Fruit fly (Drosophila melanogaster) whole organism, embryonic: ENCODE data around the gene Eig71Ek.
A peak's percentile ranks its signal among the peaks of the same experiment; 100 is the strongest.

Source experiments
- Atf6 ChIP-seq: fragments of 200-800 bp; sonication (Bioruptor generic); IDR thresholded peaks from 2 replicates; pipeline ENCODE4 v1.3.6; 2022; ENCODE audit warnings: missing biosample characterization, missing genetic modification characterization
- Awh ChIP-seq: fragments of 200-800 bp; sonication (Bioruptor generic); IDR thresholded peaks from 2 replicates; pipeline ENCODE4, ENCODE4 v1.3.6; 2022; ENCODE audit warnings: missing biosample characterization, missing genetic modification characterization
- BEAF-32 ChIP-seq: fragments of 200-800 bp; sonication (Bioruptor generic); optimal IDR thresholded peaks from 3 replicates; lab custom pipeline; 2017; ENCODE audit warnings: missing biosample characterization, missing genetic modification characterization, mild to moderate bottlenecking, moderate library complexity, missing genetic modification reagents
- CG10321 ChIP-seq: fragments of 200-800 bp; sonication (Bioruptor generic); IDR thresholded peaks from 2 replicates; pipeline ENCODE4 v1.3.6; 2022; ENCODE audit warnings: missing biosample characterization, missing genetic modification characterization
- CG10565 ChIP-seq: fragments of 200-800 bp; sonication (Bioruptor generic); optimal IDR thresholded peaks from 3 replicates; lab custom pipeline; 2016; ENCODE audit warnings: missing biosample characterization, mild to moderate bottlenecking, missing genetic modification characterization
- CG11456 ChIP-seq: fragments of 200-800 bp; sonication (Bioruptor generic); IDR thresholded peaks from 3 replicates; pipeline ENCODE4 v1.3.6; 2022; ENCODE audit warnings: missing biosample characterization, missing genetic modification characterization
- CG11560 ChIP-seq: fragments of 200-800 bp; sonication (Bioruptor generic); IDR thresholded peaks from 3 replicates; pipeline ENCODE4 v1.3.6; 2022; ENCODE audit warnings: missing biosample characterization, missing genetic modification characterization
- CG12155 ChIP-seq: fragments of 200-800 bp; sonication (Bioruptor generic); optimal IDR thresholded peaks from 3 replicates; lab custom pipeline; 2016; ENCODE audit warnings: missing biosample characterization, missing genetic modification characterization
- CG1233 ChIP-seq: fragments of 200-800 bp; sonication (Bioruptor generic); optimal IDR thresholded peaks from 4 replicates; lab custom pipeline; 2018; ENCODE audit warnings: missing biosample characterization, mild to moderate bottlenecking, missing genetic modification characterization
- CG15601 ChIP-seq: fragments of 200-800 bp; sonication (Bioruptor generic); optimal IDR thresholded peaks from 3 replicates; lab custom pipeline; 2019; ENCODE audit warnings: missing biosample characterization, mild to moderate bottlenecking, missing genetic modification characterization, moderate library complexity
- CG1603 ChIP-seq: fragments of 200-800 bp; sonication (Bioruptor generic); optimal IDR thresholded peaks from 2 replicates; lab custom pipeline; 2019; ENCODE audit warnings: missing biosample characterization, mild to moderate bottlenecking, missing genetic modification characterization, moderate library complexity
- CG18764 ChIP-seq: fragments of 200-800 bp; sonication (Bioruptor generic); optimal IDR thresholded peaks from 3 replicates; lab custom pipeline; 2016; ENCODE audit warnings: missing biosample characterization, missing genetic modification characterization
- CG2129 ChIP-seq: fragments of 200-800 bp; sonication (Bioruptor generic); IDR thresholded peaks from 2 replicates; pipeline ENCODE4 v1.3.6; 2022; ENCODE audit warnings: missing biosample characterization, missing genetic modification characterization; ENCODE audit not compliant: partially characterized antibody
- CG2875 ChIP-seq: fragments of 200-800 bp; sonication (Bioruptor generic); optimal IDR thresholded peaks from 2 replicates; lab custom pipeline; 2017; ENCODE audit warnings: missing biosample characterization, mild to moderate bottlenecking, missing genetic modification characterization, missing genetic modification reagents
- CG32772 ChIP-seq: fragments of 200-800 bp; sonication (Bioruptor generic); IDR thresholded peaks from 2 replicates; pipeline ENCODE4 v1.3.6; 2022; ENCODE audit warnings: missing biosample characterization, missing genetic modification characterization
- CG42726 ChIP-seq: fragments of 200-800 bp; sonication (Bioruptor generic); IDR thresholded peaks from 2 replicates; pipeline ENCODE4 v1.3.6; 2022; ENCODE audit warnings: missing biosample characterization, missing genetic modification characterization; ENCODE audit not compliant: partially characterized antibody
- CG4328 ChIP-seq: fragments of 200-800 bp; sonication (Bioruptor generic); optimal IDR thresholded peaks from 3 replicates; lab custom pipeline; 2017; ENCODE audit warnings: missing biosample characterization, missing genetic modification reagents, missing genetic modification characterization
- CG5953 ChIP-seq: fragments of 200-800 bp; sonication (Bioruptor generic); IDR thresholded peaks from 2 replicates; pipeline ENCODE4 v1.3.6; 2022; ENCODE audit warnings: missing biosample characterization, missing genetic modification characterization
- CG6791 ChIP-seq: fragments of 200-800 bp; sonication (Bioruptor generic); IDR thresholded peaks from 3 replicates; pipeline ENCODE4 v1.3.6; 2022; ENCODE audit warnings: missing biosample characterization, missing genetic modification characterization; ENCODE audit not compliant: partially characterized antibody
- CG9817 ChIP-seq: fragments of 200-800 bp; sonication (Bioruptor generic); optimal IDR thresholded peaks from 2 replicates; lab custom pipeline; 2018; ENCODE audit warnings: missing biosample characterization, mild to moderate bottlenecking, missing genetic modification characterization, moderate library complexity
- Dad ChIP-seq: fragments of 200-800 bp; sonication (Bioruptor generic); optimal IDR thresholded peaks from 3 replicates; lab custom pipeline; 2016; ENCODE audit warnings: missing biosample characterization, missing genetic modification characterization
- Gug ChIP-seq: fragments of 200-800 bp; sonication (Bioruptor generic); IDR thresholded peaks from 4 replicates; pipeline ENCODE4 v1.3.6; 2022; ENCODE audit warnings: missing biosample characterization, missing genetic modification characterization
- MBD-R2 ChIP-seq: fragments of 200-800 bp; sonication (Bioruptor generic); IDR thresholded peaks from 2 replicates; pipeline ENCODE4 v1.3.6; 2022; ENCODE audit warnings: missing biosample characterization, missing genetic modification characterization
- Max ChIP-seq: fragments of 200-800 bp; sonication (Bioruptor generic); optimal IDR thresholded peaks from 2 replicates; lab custom pipeline; 2016; ENCODE audit warnings: missing biosample characterization, mild to moderate bottlenecking, missing genetic modification characterization
- NC2α ChIP-seq: fragments of 200-800 bp; sonication (Bioruptor generic); optimal IDR thresholded peaks from 2 replicates; lab custom pipeline; 2016; ENCODE audit warnings: missing biosample characterization, missing genetic modification characterization
- NC2β ChIP-seq: fragments of 200-800 bp; sonication (Bioruptor generic); optimal IDR thresholded peaks from 2 replicates; lab custom pipeline; 2016; ENCODE audit warnings: missing biosample characterization, missing genetic modification characterization
- Nf-YA ChIP-seq: fragments of 200-800 bp; sonication (Bioruptor generic); IDR thresholded peaks from 2 replicates; pipeline ENCODE4 v1.3.6; 2022; ENCODE audit warnings: missing biosample characterization, missing genetic modification characterization
- Nf-YC ChIP-seq: fragments of 200-800 bp; optimal IDR thresholded peaks from 3 replicates; lab custom pipeline; 2019; ENCODE audit warnings: missing biosample characterization, mild to moderate bottlenecking, missing genetic modification characterization, moderate library complexity
- NfI ChIP-seq: fragments of 200-800 bp; sonication (Bioruptor generic); optimal IDR thresholded peaks from 3 replicates; lab custom pipeline; 2018; ENCODE audit warnings: missing biosample characterization, mild to moderate bottlenecking, missing genetic modification characterization, moderate library complexity
- abd-A ChIP-seq: fragments of 200-800 bp; sonication (Bioruptor generic); optimal IDR thresholded peaks from 3 replicates; lab custom pipeline; 2019; ENCODE audit warnings: missing biosample characterization, mild to moderate bottlenecking, missing genetic modification characterization, moderate library complexity
- bigmax ChIP-seq: fragments of 200-800 bp; sonication (Bioruptor generic); optimal IDR thresholded peaks from 2 replicates; lab custom pipeline; 2018; ENCODE audit warnings: missing biosample characterization, mild to moderate bottlenecking, missing genetic modification characterization
- br ChIP-seq: fragments of >200 bp; optimal IDR thresholded peaks from 2 replicates; lab custom pipeline; 2017
- chinmo ChIP-seq: fragments of 200-800 bp; sonication (Bioruptor generic); IDR thresholded peaks from 4 replicates; pipeline ENCODE4 v1.3.6; 2022; ENCODE audit warnings: missing biosample characterization, missing genetic modification characterization; ENCODE audit not compliant: partially characterized antibody
- disco-r ChIP-seq: fragments of 200-800 bp; sonication (Bioruptor generic); optimal IDR thresholded peaks from 2 replicates; lab custom pipeline; 2016; ENCODE audit warnings: missing biosample characterization, missing genetic modification characterization
- emc ChIP-seq: fragments of 200-800 bp; sonication (Bioruptor generic); optimal IDR thresholded peaks from 2 replicates; lab custom pipeline; 2016; ENCODE audit warnings: missing biosample characterization, missing genetic modification characterization
- exex ChIP-seq: fragments of 200-800 bp; sonication (Bioruptor generic); optimal IDR thresholded peaks from 4 replicates; lab custom pipeline; 2018; ENCODE audit warnings: missing biosample characterization, mild to moderate bottlenecking, missing genetic modification characterization, moderate library complexity
- gfzf ChIP-seq: fragments of 200-800 bp; sonication (Bioruptor generic); optimal IDR thresholded peaks from 2 replicates; lab custom pipeline; 2016; ENCODE audit warnings: missing biosample characterization, mild to moderate bottlenecking, missing genetic modification characterization, moderate library complexity
- grau ChIP-seq: fragments of 200-800 bp; optimal IDR thresholded peaks from 3 replicates; lab custom pipeline; 2019; ENCODE audit warnings: missing biosample characterization, mild to moderate bottlenecking, missing genetic modification characterization, moderate library complexity
- her ChIP-seq: fragments of 200-800 bp; sonication (Bioruptor generic); optimal IDR thresholded peaks from 2 replicates; lab custom pipeline; 2016; ENCODE audit warnings: missing biosample characterization, missing genetic modification characterization
- hkb ChIP-seq, 2 experiments: fragments of 200-800 bp in 1 of 2; fragments of >200 bp in 1 of 2; sonication (Bioruptor generic) in 1 of 2; IDR thresholded peaks in 1 of 2; optimal IDR thresholded peaks in 1 of 2; 2 replicates each; pipeline versions ENCODE4 v1.3.6 to Lab custom; 2017 to 2022; ENCODE audit warnings: missing biosample characterization in 1 of 2, missing genetic modification characterization in 1 of 2
- maf-S ChIP-seq: fragments of 200-800 bp; sonication (Bioruptor generic); optimal IDR thresholded peaks from 2 replicates; lab custom pipeline; 2016; ENCODE audit warnings: missing biosample characterization, missing genetic modification characterization
- nom ChIP-seq: fragments of 200-800 bp; sonication (Bioruptor generic); optimal IDR thresholded peaks from 2 replicates; lab custom pipeline; 2017; ENCODE audit warnings: missing biosample characterization, missing genetic modification characterization, mild to moderate bottlenecking, moderate library complexity, missing genetic modification reagents
- salm ChIP-seq: fragments of 200-800 bp; sonication (Bioruptor generic); optimal IDR thresholded peaks from 2 replicates; lab custom pipeline; 2018; ENCODE audit warnings: missing biosample characterization, mild to moderate bottlenecking, missing genetic modification characterization
- so ChIP-seq: fragments of 200-800 bp; sonication (Bioruptor generic); IDR thresholded peaks from 3 replicates; pipeline ENCODE4 v1.3.6; 2022; ENCODE audit warnings: missing biosample characterization, missing genetic modification characterization
- sqz ChIP-seq: fragments of 200-800 bp; sonication (Bioruptor generic); optimal IDR thresholded peaks from 3 replicates; lab custom pipeline; 2018; ENCODE audit warnings: missing biosample characterization, mild to moderate bottlenecking, missing genetic modification characterization
- tap ChIP-seq: fragments of 200-800 bp; optimal IDR thresholded peaks from 3 replicates; lab custom pipeline; 2019; ENCODE audit warnings: missing biosample characterization, mild to moderate bottlenecking, missing genetic modification characterization, moderate library complexity
- trh ChIP-seq: fragments of 200-800 bp; sonication (Bioruptor generic); optimal IDR thresholded peaks from 2 replicates; lab custom pipeline; 2016; ENCODE audit warnings: missing biosample characterization, missing genetic modification characterization
- zf30C ChIP-seq: fragments of 200-800 bp; sonication (Bioruptor generic); optimal IDR thresholded peaks from 3 replicates; lab custom pipeline; 2018; ENCODE audit warnings: missing biosample characterization, mild to moderate bottlenecking, missing genetic modification characterization

Gene Eig71Ek

dm6 chr3L:15625676-15626414 is 35.2 kb upstream of the Eig71Ek start (continued):
- peak; percentile 75 for TF ChIP-seq CG4328
- TF ChIP-seq Dad: no peak
- peak; percentile 42; the same call in 1 of the 2 replicates for TF ChIP-seq Awh (GFP tag; lab: Robert Waterston, UW)
- peak; percentile 56 for TF ChIP-seq exex (tag; lab: Kevin White, UChicago)
- no peak; the same call in 2 of the 3 replicates for TF ChIP-seq CG11456
- TF ChIP-seq BEAF-32 (GFP tag; lab: Kevin White, UChicago): no peak
- no peak for TF ChIP-seq gfzf (GFP tag; lab: Kevin White, UChicago)
- TF ChIP-seq CG9817 (tag; lab: Kevin White, UChicago): peak; percentile 90
- peak; percentile 59 for TF ChIP-seq trh (GFP tag; lab: Kevin White, UChicago)
- TF ChIP-seq bigmax (GFP tag; lab: Kevin White, UChicago): no peak
- peak; percentile 89 for TF ChIP-seq CG2875 (GFP tag; lab: Kevin White, UChicago)
- peak; percentile 64 for TF ChIP-seq nom (GFP tag; lab: Kevin White, UChicago)
- TF ChIP-seq Gug (GFP tag; lab: Robert Waterston, UW): peak; percentile 65; the same call in 3 of the 4 replicates
- peak; percentile 71 for TF ChIP-seq sqz (GFP tag; lab: Kevin White, UChicago)
- no peak for TF ChIP-seq CG6791 (GFP tag; lab: Robert Waterston, UW)
- TF ChIP-seq Nf-YA: peak; percentile 63
- 0 out of 2 replicates have a peak, but pooled peaks have one; percentile 16 for TF ChIP-seq CG5953 (GFP tag; lab: Robert Waterston, UW)
- TF ChIP-seq CG1233 (GFP tag; lab: Kevin White, UChicago): peak; percentile 87
- TF ChIP-seq Nf-YC (tag; lab: Kevin White, UChicago): peak; percentile 72
- TF ChIP-seq abd-A (tag; lab: Kevin White, UChicago): peak; percentile 14
- TF ChIP-seq CG11560 (tag; lab: Robert Waterston, UW): no peak; the same call in 2 of the 3 replicates
- TF ChIP-seq zf30C (GFP tag; lab: Kevin White, UChicago): peak; percentile 64
- peak; percentile 50 for TF ChIP-seq her (GFP tag; lab: Kevin White, UChicago)
- no peak for TF ChIP-seq CG10321 (GFP tag; lab: Robert Waterston, UW)
- TF ChIP-seq grau (tag; lab: Kevin White, UChicago): peak; percentile 94
- TF ChIP-seq CG18764 (GFP tag; lab: Kevin White, UChicago): peak; percentile 68
- no peak for TF ChIP-seq maf-S (GFP tag; lab: Kevin White, UChicago)
- TF ChIP-seq Max (GFP tag; lab: Kevin White, UChicago): peak; percentile 73
- no peak for TF ChIP-seq disco-r
- peak; percentile 83; the same call in 2 of the 4 replicates for TF ChIP-seq chinmo (GFP tag; lab: Robert Waterston, UW)
- peak; percentile 23 for TF ChIP-seq emc (GFP tag; lab: Kevin White, UChicago)
- peak; percentile 85 for TF ChIP-seq NfI (GFP tag; lab: Kevin White, UChicago)
- TF ChIP-seq Atf6 (GFP tag; lab: Robert Waterston, UW): peak; percentile 85
- no peak for TF ChIP-seq br (lab: Kevin White, UChicago)
- peak; percentile 75 for TF ChIP-seq CG12155 (GFP tag; lab: Kevin White, UChicago)
- peak; percentile 90 for TF ChIP-seq salm
- peak; percentile 81 for TF ChIP-seq CG32772 (GFP tag; lab: Robert Waterston, UW)
- no peak for TF ChIP-seq CG42726 (GFP tag; lab: Robert Waterston, UW)
- no peak for TF ChIP-seq NC2α
- TF ChIP-seq CG15601 (tag; lab: Kevin White, UChicago): peak; percentile 91
- TF ChIP-seq CG1603 (tag; lab: Kevin White, UChicago): peak; percentile 38
- TF ChIP-seq hkb (optimal IDR thresholded peaks at IDR 0.05; lab: Kevin White, UChicago): no peak
- TF ChIP-seq hkb (GFP tag; IDR thresholded peaks at IDR 0.05; lab: Robert Waterston, UW): peak; percentile 88
- no peak for TF ChIP-seq CG2129 (GFP tag; lab: Robert Waterston, UW)
- no peak for TF ChIP-seq MBD-R2 (GFP tag; lab: Robert Waterston, UW)
- peak; percentile 6 for TF ChIP-seq NC2β (GFP tag; lab: Kevin White, UChicago)
- peak; percentile 57; the same call in 1 of the 3 replicates for TF ChIP-seq so (GFP tag; lab: Robert Waterston, UW)
- TF ChIP-seq CG10565 (GFP tag; lab: Kevin White, UChicago): peak; percentile 7
- peak; percentile 84 for TF ChIP-seq tap
